Worm (Caenorhabditis elegans): Measurements from ENCODE around the gene B0416.2.

ce11 chrX:9295471-9295870 lies 3.5 kb upstream of the B0416.2 start:
- no peak for TF ChIP-seq egl-27 (tag; optimal IDR thresholded peaks at IDR 0.05)
- TF ChIP-seq lim-7 (GFP tag; IDR thresholded peaks at IDR 0.05) = no peak
- TF ChIP-seq nhr-25 (tag; optimal IDR thresholded peaks at IDR 0.05; ENCODE audit: borderline replicate concordance, insufficient read depth) = no peak
- no peak for TF ChIP-seq ceh-82 (tag; optimal IDR thresholded peaks at IDR 0.05)
- TF ChIP-seq T26A8.4 (GFP tag; IDR thresholded peaks at IDR 0.05) = no peak
- TF ChIP-seq F44E2.7 (GFP tag; IDR thresholded peaks at IDR 0.05) = no peak
- TF ChIP-seq pqm-1 (tag; optimal IDR thresholded peaks at IDR 0.05) = peak; percentile 36
- no peak for TF ChIP-seq aly-2 (tag; optimal IDR thresholded peaks at IDR 0.05)
- no peak for TF ChIP-seq ZK546.5 (tag; optimal IDR thresholded peaks at IDR 0.05)
- no peak for TF ChIP-seq daf-8 (GFP tag; IDR thresholded peaks at IDR 0.05)
